Fruit fly (Drosophila melanogaster) whole organism, embryonic: ENCODE data around the gene Ca-Ma2d.
A peak's percentile ranks its signal among the peaks of the same experiment; 100 is the strongest.

Experiments
- Aef1 ChIP-seq: fragments of 200-800 bp; sonication (Bioruptor generic); IDR thresholded peaks from 3 replicates; pipeline ENCODE4 v1.3.6; 2022; ENCODE audit warnings: missing biosample characterization, missing genetic modification characterization
- Awh ChIP-seq: fragments of 200-800 bp; sonication (Bioruptor generic); IDR thresholded peaks from 2 replicates; pipeline ENCODE4, ENCODE4 v1.3.6; 2022; ENCODE audit warnings: missing biosample characterization, missing genetic modification characterization
- CG10565 ChIP-seq: fragments of 200-800 bp; sonication (Bioruptor generic); optimal IDR thresholded peaks from 3 replicates; lab custom pipeline; 2016; ENCODE audit warnings: missing biosample characterization, mild to moderate bottlenecking, missing genetic modification characterization
- CG12942 ChIP-seq: fragments of 200-800 bp; sonication (Bioruptor generic); optimal IDR thresholded peaks from 3 replicates; lab custom pipeline; 2016; ENCODE audit warnings: missing biosample characterization, missing genetic modification characterization
- CG14860 ChIP-seq: fragments of 200-800 bp; sonication (Bioruptor generic); IDR thresholded peaks from 3 replicates; pipeline ENCODE4 v1.3.6; 2022; ENCODE audit warnings: missing biosample characterization, missing genetic modification characterization; ENCODE audit not compliant: partially characterized antibody
- CG15696 ChIP-seq: fragments of 200-800 bp; sonication (Bioruptor generic); optimal IDR thresholded peaks from 2 replicates; lab custom pipeline; 2019; ENCODE audit warnings: missing biosample characterization, mild to moderate bottlenecking, missing genetic modification characterization, moderate library complexity
- CG16863 ChIP-seq: fragments of 200-800 bp; sonication (Bioruptor generic); optimal IDR thresholded peaks from 3 replicates; lab custom pipeline; 2016; ENCODE audit warnings: missing biosample characterization, missing genetic modification characterization
- CG2120 ChIP-seq: fragments of 200-800 bp; sonication (Bioruptor generic); optimal IDR thresholded peaks from 3 replicates; lab custom pipeline; 2016; ENCODE audit warnings: missing biosample characterization, missing genetic modification characterization
- CG2129 ChIP-seq: fragments of 200-800 bp; sonication (Bioruptor generic); IDR thresholded peaks from 2 replicates; pipeline ENCODE4 v1.3.6; 2022; ENCODE audit warnings: missing biosample characterization, missing genetic modification characterization; ENCODE audit not compliant: partially characterized antibody
- CG31365 ChIP-seq: fragments of 200-800 bp; sonication (Bioruptor generic); optimal IDR thresholded peaks from 2 replicates; lab custom pipeline; 2018; ENCODE audit warnings: missing biosample characterization, mild to moderate bottlenecking, missing genetic modification characterization
- CG3163 ChIP-seq: fragments of 200-800 bp; sonication (Bioruptor generic); optimal IDR thresholded peaks from 3 replicates; lab custom pipeline; 2016; ENCODE audit warnings: missing biosample characterization, missing genetic modification characterization
- CG34376 ChIP-seq: fragments of 200-800 bp; sonication (Bioruptor generic); optimal IDR thresholded peaks from 2 replicates; lab custom pipeline; 2018; ENCODE audit warnings: missing biosample characterization, mild to moderate bottlenecking, missing genetic modification characterization
- CG3995 ChIP-seq: fragments of 200-800 bp; sonication (Bioruptor generic); optimal IDR thresholded peaks from 3 replicates; lab custom pipeline; 2016; ENCODE audit warnings: missing biosample characterization, missing genetic modification characterization
- CG4360 ChIP-seq: fragments of 200-800 bp; sonication (Bioruptor generic); IDR thresholded peaks from 2 replicates; pipeline ENCODE4 v1.3.6; 2022; ENCODE audit warnings: missing biosample characterization, missing genetic modification characterization
- CG4424 ChIP-seq: fragments of 200-800 bp; sonication (Bioruptor generic); optimal IDR thresholded peaks from 3 replicates; lab custom pipeline; 2016; ENCODE audit warnings: missing biosample characterization, missing genetic modification characterization
- CG4707 ChIP-seq: fragments of 200-800 bp; sonication (Bioruptor generic); optimal IDR thresholded peaks from 2 replicates; lab custom pipeline; 2018; ENCODE audit warnings: missing biosample characterization, mild to moderate bottlenecking, missing genetic modification characterization, moderate library complexity
- CG6254 ChIP-seq: fragments of 200-800 bp; sonication (Bioruptor generic); optimal IDR thresholded peaks from 3 replicates; lab custom pipeline; 2017; ENCODE audit warnings: mild to moderate bottlenecking, missing biosample characterization, missing genetic modification reagents, missing genetic modification characterization
- CG6813 ChIP-seq: fragments of 200-800 bp; sonication (Bioruptor generic); optimal IDR thresholded peaks from 2 replicates; lab custom pipeline; 2017; ENCODE audit warnings: missing biosample characterization, missing genetic modification characterization, mild to moderate bottlenecking, moderate library complexity, missing genetic modification reagents
- CG8281 ChIP-seq: fragments of 200-800 bp; sonication (Bioruptor generic); optimal IDR thresholded peaks from 2 replicates; lab custom pipeline; 2018; ENCODE audit warnings: missing biosample characterization, mild to moderate bottlenecking, missing genetic modification characterization, moderate library complexity
- CG9876 ChIP-seq: fragments of 200-800 bp; sonication (Bioruptor generic); optimal IDR thresholded peaks from 2 replicates; lab custom pipeline; 2016; ENCODE audit warnings: missing biosample characterization, missing genetic modification characterization
- Dip3 ChIP-seq: fragments of 200-800 bp; sonication (Bioruptor generic); optimal IDR thresholded peaks from 3 replicates; lab custom pipeline; 2016; ENCODE audit warnings: missing biosample characterization, missing genetic modification characterization
- Drgx ChIP-seq: fragments of 200-800 bp; sonication (Bioruptor generic); IDR thresholded peaks from 2 replicates; pipeline ENCODE4 v1.3.6; 2022; ENCODE audit warnings: missing biosample characterization, missing genetic modification characterization
- HLHmδ ChIP-seq: fragments of 200-800 bp; sonication (Bioruptor generic); optimal IDR thresholded peaks from 2 replicates; lab custom pipeline; 2018; ENCODE audit warnings: missing biosample characterization, mild to moderate bottlenecking, missing genetic modification characterization, moderate library complexity
- Hmr ChIP-seq: fragments of 200-800 bp; sonication (Bioruptor generic); optimal IDR thresholded peaks from 3 replicates; lab custom pipeline; 2017; ENCODE audit warnings: mild to moderate bottlenecking, missing biosample characterization, missing genetic modification reagents, missing genetic modification characterization
- Hmx ChIP-seq: fragments of 200-800 bp; sonication (Bioruptor generic); optimal IDR thresholded peaks from 2 replicates; lab custom pipeline; 2016; ENCODE audit warnings: missing biosample characterization, missing genetic modification characterization
- Lhr ChIP-seq: fragments of 200-800 bp; sonication (Bioruptor generic); optimal IDR thresholded peaks from 3 replicates; lab custom pipeline; 2017; ENCODE audit warnings: mild to moderate bottlenecking, missing biosample characterization, missing genetic modification reagents, missing genetic modification characterization
- Meics ChIP-seq: fragments of 200-800 bp; sonication (Bioruptor generic); optimal IDR thresholded peaks from 2 replicates; lab custom pipeline; 2017; ENCODE audit warnings: missing biosample characterization, mild to moderate bottlenecking, missing genetic modification characterization
- Mes4 ChIP-seq: fragments of 200-800 bp; sonication (Bioruptor generic); optimal IDR thresholded peaks from 2 replicates; lab custom pipeline; 2016; ENCODE audit warnings: missing biosample characterization, missing genetic modification characterization
- NC2β ChIP-seq: fragments of 200-800 bp; sonication (Bioruptor generic); optimal IDR thresholded peaks from 2 replicates; lab custom pipeline; 2016; ENCODE audit warnings: missing biosample characterization, missing genetic modification characterization
- Rx ChIP-seq: fragments of 200-800 bp; sonication (Bioruptor generic); IDR thresholded peaks from 2 replicates; pipeline ENCODE4 v1.3.6; 2022; ENCODE audit warnings: missing biosample characterization, missing genetic modification characterization
- Side ChIP-seq: fragments of 200-800 bp; sonication (Bioruptor generic); optimal IDR thresholded peaks from 2 replicates; lab custom pipeline; 2016; ENCODE audit warnings: missing biosample characterization, missing genetic modification characterization
- Xbp1 ChIP-seq: fragments of 200-800 bp; sonication (Bioruptor generic); optimal IDR thresholded peaks from 3 replicates; lab custom pipeline; 2016; ENCODE audit warnings: missing biosample characterization, mild to moderate bottlenecking, missing genetic modification characterization
- bowl ChIP-seq: fragments of 200-800 bp; sonication (Bioruptor generic); IDR thresholded peaks from 2 replicates; pipeline ENCODE4 v1.3.6; 2022; ENCODE audit warnings: missing biosample characterization, missing genetic modification characterization
- cg ChIP-seq: fragments of 200-800 bp; sonication (Bioruptor generic); optimal IDR thresholded peaks from 3 replicates; lab custom pipeline; 2019; ENCODE audit warnings: missing biosample characterization, mild to moderate bottlenecking, missing genetic modification characterization, moderate library complexity
- chif ChIP-seq, 2 experiments: fragments of 200-800 bp; sonication (Bioruptor generic); optimal IDR thresholded peaks; 3 replicates each; lab custom pipeline; 2016; ENCODE audit warnings: missing biosample characterization in 2 of 2, missing genetic modification characterization in 2 of 2
- cwo ChIP-seq: fragments of 200-800 bp; sonication (Bioruptor generic); optimal IDR thresholded peaks from 3 replicates; lab custom pipeline; 2017; ENCODE audit warnings: missing biosample characterization, missing genetic modification characterization, mild to moderate bottlenecking, moderate library complexity, missing genetic modification reagents
- emc ChIP-seq: fragments of 200-800 bp; sonication (Bioruptor generic); optimal IDR thresholded peaks from 2 replicates; lab custom pipeline; 2016; ENCODE audit warnings: missing biosample characterization, missing genetic modification characterization
- fru ChIP-seq: fragments of >200 bp; optimal IDR thresholded peaks from 2 replicates; lab custom pipeline; 2017
- gcm2 ChIP-seq: fragments of 200-800 bp; sonication (Bioruptor generic); optimal IDR thresholded peaks from 2 replicates; lab custom pipeline; 2016; ENCODE audit warnings: missing biosample characterization, missing genetic modification characterization
- kay ChIP-seq: fragments of 200-800 bp; sonication (Bioruptor generic); optimal IDR thresholded peaks from 2 replicates; lab custom pipeline; 2016; ENCODE audit warnings: missing biosample characterization, missing genetic modification characterization
- lab ChIP-seq: fragments of 200-800 bp; sonication (Bioruptor generic); optimal IDR thresholded peaks from 3 replicates; lab custom pipeline; 2017; ENCODE audit warnings: missing biosample characterization, missing genetic modification characterization, mild to moderate bottlenecking, moderate library complexity, missing genetic modification reagents
- lmd ChIP-seq: fragments of 200-800 bp; sonication (Bioruptor generic); IDR thresholded peaks from 2 replicates; pipeline ENCODE4 v1.3.6; 2022; ENCODE audit warnings: missing biosample characterization, missing genetic modification characterization
- lov ChIP-seq, 2 experiments: fragments of 200-800 bp in 1 of 2; fragments of >200 bp in 1 of 2; sonication (Bioruptor generic) in 1 of 2; IDR thresholded peaks in 1 of 2; optimal IDR thresholded peaks in 1 of 2; 2 replicates in 1 of 2; 3 replicates in 1 of 2; pipeline versions ENCODE4 v1.3.6 to Lab custom; 2017 to 2022; ENCODE audit warnings: missing biosample characterization in 1 of 2, missing genetic modification characterization in 1 of 2
- otp ChIP-seq: fragments of 200-800 bp; sonication (Bioruptor generic); IDR thresholded peaks from 3 replicates; pipeline ENCODE4, ENCODE4 v1.3.6; 2022; ENCODE audit warnings: missing biosample characterization, missing genetic modification characterization
- pho ChIP-seq: fragments of 200-800 bp; sonication (Bioruptor generic); optimal IDR thresholded peaks from 2 replicates; lab custom pipeline; 2016; ENCODE audit warnings: missing biosample characterization, missing genetic modification characterization
- pum ChIP-seq: fragments of 200-800 bp; sonication (Bioruptor generic); optimal IDR thresholded peaks from 2 replicates; lab custom pipeline; 2016; ENCODE audit warnings: missing biosample characterization, missing genetic modification characterization
- ranshi ChIP-seq: fragments of 200-800 bp; sonication (Bioruptor generic); IDR thresholded peaks from 2 replicates; pipeline ENCODE4 v1.3.6; 2022; ENCODE audit warnings: missing biosample characterization, missing genetic modification characterization
- sd ChIP-seq: fragments of 200-800 bp; sonication (Bioruptor generic); optimal IDR thresholded peaks from 3 replicates; lab custom pipeline; 2018; ENCODE audit warnings: missing biosample characterization, mild to moderate bottlenecking, missing genetic modification characterization, moderate library complexity
- sima ChIP-seq: fragments of 200-800 bp; sonication (Bioruptor generic); optimal IDR thresholded peaks from 2 replicates; lab custom pipeline; 2016; ENCODE audit warnings: missing biosample characterization, missing genetic modification characterization

The Ca-Ma2d gene

DNA sequence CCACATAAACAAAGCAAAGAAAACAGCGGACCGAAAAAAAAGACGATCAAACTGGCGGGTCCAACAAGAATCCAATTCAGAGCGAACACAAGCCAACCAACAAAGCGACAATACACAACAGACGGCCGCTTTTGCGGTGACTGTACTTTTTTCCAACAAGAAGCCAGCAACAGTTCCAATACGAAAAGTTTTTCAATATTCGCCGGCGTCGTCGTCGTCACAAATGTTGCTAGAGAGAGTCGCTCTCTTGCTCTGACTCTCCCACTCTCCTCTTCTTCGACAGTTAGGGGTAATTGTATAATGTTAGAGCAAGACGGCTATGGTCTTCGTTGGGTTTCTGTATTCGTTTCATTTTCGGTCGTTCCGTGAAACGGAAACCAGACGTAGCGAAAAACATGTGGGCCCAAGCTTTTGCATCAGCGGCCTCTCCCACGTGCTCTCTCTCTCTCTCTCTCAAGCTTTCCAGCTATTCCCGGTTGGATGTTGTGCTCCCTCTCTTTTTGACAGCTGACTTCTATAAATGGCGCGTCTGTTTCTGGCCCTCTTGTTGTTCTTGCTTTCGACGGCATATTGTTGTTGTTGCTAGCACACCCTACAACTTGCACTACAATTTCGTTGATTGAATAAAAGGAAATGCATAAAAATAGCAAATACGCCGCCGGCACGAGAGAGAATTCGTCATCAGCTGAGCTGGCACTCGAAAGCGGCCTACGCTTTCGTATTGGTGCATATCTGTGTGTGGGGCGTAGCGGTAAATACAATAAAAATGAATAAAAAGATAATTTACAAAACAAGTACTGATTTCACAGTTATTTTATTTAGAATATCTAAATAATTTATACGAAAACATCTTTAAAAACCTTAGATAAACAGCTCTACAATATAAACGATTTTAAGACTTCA is 38.2 kb downstream of the Ca-Ma2d start (continued):
- TF ChIP-seq CG12942 (no peak), CG4424 (GFP tag; lab: Kevin White, UChicago) (peak; percentile 33), chif (GFP tag; optimal IDR thresholded peaks at IDR 0.05; lab: Kevin White, UChicago) (no peak), bowl (GFP tag; lab: Robert Waterston, UW) (no peak), Aef1 (GFP tag; lab: Robert Waterston, UW) (no peak), Dip3 (GFP tag; lab: Kevin White, UChicago) (no peak), lov (optimal IDR thresholded peaks at IDR 0.05; lab: Kevin White, UChicago) (no peak), lov (GFP tag; IDR thresholded peaks at IDR 0.05; lab: Robert Waterston, UW) (no peak), pho (peak; percentile 29), CG31365 (tag; lab: Kevin White, UChicago) (peak; percentile 88), CG3995 (GFP tag; lab: Kevin White, UChicago) (no peak), CG3163 (GFP tag; lab: Kevin White, UChicago) (peak; percentile 35), Side (GFP tag; lab: Kevin White, UChicago) (peak; percentile 80), CG14860 (GFP tag; lab: Robert Waterston, UW) (no peak), gcm2 (peak; percentile 16), CG15696 (tag; lab: Kevin White, UChicago) (no peak), sima (GFP tag; lab: Kevin White, UChicago) (no peak), CG10565 (GFP tag; lab: Kevin White, UChicago) (no peak), Hmr (peak; percentile 92), ranshi (GFP tag; lab: Robert Waterston, UW) (no peak), Awh (no peak), cg (GFP tag; lab: Kevin White, UChicago) (peak; percentile 67), cwo (GFP tag; lab: Kevin White, UChicago) (peak; percentile 73), HLHmδ (GFP tag; lab: Kevin White, UChicago) (peak; percentile 92), otp (no peak), lab (GFP tag; lab: Kevin White, UChicago) (peak; percentile 96), CG2120 (GFP tag; lab: Kevin White, UChicago) (no peak), sd (tag; lab: Kevin White, UChicago) (peak; percentile 59), Mes4 (GFP tag; lab: Kevin White, UChicago) (peak; percentile 59), Meics (GFP tag; lab: Kevin White, UChicago) (peak; percentile 91), NC2β (GFP tag; lab: Kevin White, UChicago) (peak; percentile 63), Rx (GFP tag; lab: Robert Waterston, UW) (no peak), CG9876 (GFP tag; lab: Kevin White, UChicago) (no peak), Lhr (peak; percentile 13), lmd (GFP tag; lab: Robert Waterston, UW) (no peak), CG34376 (peak; percentile 99), CG6813 (GFP tag; lab: Kevin White, UChicago) (peak; percentile 96), CG2129 (GFP tag; lab: Robert Waterston, UW) (no peak), pum (GFP tag; lab: Kevin White, UChicago) (no peak), Hmx (no peak), CG6254 (GFP tag; lab: Kevin White, UChicago) (peak; percentile 82), fru (lab: Kevin White, UChicago) (no peak), CG8281 (tag; lab: Kevin White, UChicago) (peak; percentile 73), kay (GFP tag; lab: Kevin White, UChicago) (no peak), CG4360 (GFP tag; lab: Robert Waterston, UW) (no peak), emc (GFP tag; lab: Kevin White, UChicago) (no peak), Drgx (GFP tag; lab: Robert Waterston, UW) (no peak), CG4707 (GFP tag; lab: Kevin White, UChicago) (peak; percentile 87), CG16863 (GFP tag; lab: Kevin White, UChicago) (peak; percentile 28), Xbp1 (no peak)
